Fruit fly (Drosophila melanogaster): ENCODE data around the gene RpL22.

RpL22 gene

dm6 chrX:772305-772986 is 7.5 kb upstream of the RpL22 start (continued):
- TF ChIP-seq CG17361 (GFP tag; IDR thresholded peaks at IDR 0.05) (no peak), ind (GFP tag; optimal IDR thresholded peaks at IDR 0.05) (no peak), zen2 (GFP tag; IDR thresholded peaks at IDR 0.05; ENCODE audit: partially characterized antibody) (no peak), CG32772 (GFP tag; IDR thresholded peaks at IDR 0.05) (no peak), chif (GFP tag; optimal IDR thresholded peaks at IDR 0.05) (peak in 1 of 2 experiments; percentile 17), sqz (GFP tag; optimal IDR thresholded peaks at IDR 0.05) (no peak), Jarid2 (GFP tag; optimal IDR thresholded peaks at IDR 0.05) (no peak), prd (optimal IDR thresholded peaks at IDR 0.05) (no peak), prd (GFP tag; IDR thresholded peaks at IDR 0.05) (no peak), HLH3B (GFP tag; IDR thresholded peaks at IDR 0.05) (no peak), Trl (optimal IDR thresholded peaks at IDR 0.05) (no peak), Trl (GFP tag; optimal IDR thresholded peaks at IDR 0.05) (no peak), lilli (GFP tag; optimal IDR thresholded peaks at IDR 0.05) (no peak), CG11085 (GFP tag; IDR thresholded peaks at IDR 0.05) (no peak), org-1 (GFP tag; optimal IDR thresholded peaks at IDR 0.05) (no peak), vvl (GFP tag; IDR thresholded peaks at IDR 0.05) (no peak), bsh (GFP tag; optimal IDR thresholded peaks at IDR 0.05) (peak in 1 of 2 experiments; percentile 27), Mes4 (GFP tag; optimal IDR thresholded peaks at IDR 0.05) (no peak), CG34422 (GFP tag; IDR thresholded peaks at IDR 0.05) (no peak), CG12299 (tag; optimal IDR thresholded peaks at IDR 0.05) (no peak), CG43689 (GFP tag; IDR thresholded peaks at IDR 0.05) (no peak), fru (optimal IDR thresholded peaks at IDR 0.05) (no peak), fd64A (GFP tag; optimal IDR thresholded peaks at IDR 0.05) (peak; percentile 11), sd (tag; optimal IDR thresholded peaks at IDR 0.05) (peak; percentile 31), CG12071 (GFP tag; optimal IDR thresholded peaks at IDR 0.05) (peak; percentile 23), HLH54F (GFP tag; optimal IDR thresholded peaks at IDR 0.05) (no peak), CG10431 (GFP tag; optimal IDR thresholded peaks at IDR 0.05) (no peak), da (GFP tag; optimal IDR thresholded peaks at IDR 0.05) (no peak), CrebB (tag; optimal IDR thresholded peaks at IDR 0.05) (no peak), CG2712 (tag; optimal IDR thresholded peaks at IDR 0.05) (no peak), TFAM (GFP tag; optimal IDR thresholded peaks at IDR 0.05) (no peak), Lhr (GFP tag; optimal IDR thresholded peaks at IDR 0.05) (no peak), Gsc (GFP tag; IDR thresholded peaks at IDR 0.05) (no peak), CG18262 (tag; optimal IDR thresholded peaks at IDR 0.05) (no peak), gsb-n (tag; optimal IDR thresholded peaks at IDR 0.05) (no peak), wor (GFP tag; IDR thresholded peaks at IDR 0.05) (no peak), her (GFP tag; optimal IDR thresholded peaks at IDR 0.05) (no peak), CG3847 (GFP tag; IDR thresholded peaks at IDR 0.05) (no peak), CG12219 (GFP tag; optimal IDR thresholded peaks at IDR 0.05) (no peak), zfh2 (GFP tag; optimal IDR thresholded peaks at IDR 0.05) (no peak), CG17186 (GFP tag; optimal IDR thresholded peaks at IDR 0.05) (no peak), CG32532 (GFP tag; IDR thresholded peaks at IDR 0.05) (no peak), CG13894 (tag; optimal IDR thresholded peaks at IDR 0.05) (no peak), CG4328 (GFP tag; optimal IDR thresholded peaks at IDR 0.05) (peak; percentile 4), BEAF-32 (GFP tag; optimal IDR thresholded peaks at IDR 0.05) (no peak), CG6813 (GFP tag; optimal IDR thresholded peaks at IDR 0.05) (no peak), Hmr (GFP tag; optimal IDR thresholded peaks at IDR 0.05) (no peak), disco-r (GFP tag; optimal IDR thresholded peaks at IDR 0.05) (no peak), nmo (GFP tag; optimal IDR thresholded peaks at IDR 0.05) (no peak), CG16815 (GFP tag; optimal IDR thresholded peaks at IDR 0.05) (no peak), ATbp (GFP tag; optimal IDR thresholded peaks at IDR 0.05) (peak; percentile 55), tap (tag; optimal IDR thresholded peaks at IDR 0.05) (no peak)
